Worm (Caenorhabditis elegans) whole organism, early embryonic: ENCODE measurements around the gene F41C6.6.

Source experiments
- F13C5.2 ChIP-seq: sonication (generic microtip); optimal IDR thresholded peaks from 2 replicates; lab custom pipeline; 2017; ENCODE audit warnings: mild to moderate bottlenecking, missing genetic modification characterization, inconsistent platforms, missing compliant biosample characterization
- ama-1 ChIP-seq: fragments of 150-350 bp; optimal IDR thresholded peaks from 2 replicates; lab custom pipeline; 2014
- ceh-13 ChIP-seq: fragments of 200-800 bp; sonication (Bioruptor generic); optimal IDR thresholded peaks from 2 replicates; lab custom pipeline; 2018; ENCODE audit warnings: mild to moderate bottlenecking, missing genetic modification characterization, missing compliant biosample characterization
- ceh-36 ChIP-seq: sonication (generic microtip); optimal IDR thresholded peaks from 2 replicates; lab custom pipeline; 2016; ENCODE audit warnings: missing genetic modification characterization, inconsistent platforms, missing compliant biosample characterization
- ets-7 ChIP-seq: sonication (generic microtip); optimal IDR thresholded peaks from 2 replicates; lab custom pipeline; 2016; ENCODE audit warnings: missing genotype, missing genetic modification characterization, missing compliant biosample characterization
- flt-1 ChIP-seq: fragments of 200-800 bp; sonication (Bioruptor generic); IDR thresholded peaks from 2 replicates; pipeline ENCODE4 v1.3.6; 2022; ENCODE audit warnings: missing genetic modification characterization, missing compliant biosample characterization
- hmbx-1 ChIP-seq: sonication (generic microtip); optimal IDR thresholded peaks from 2 replicates; lab custom pipeline; 2016; ENCODE audit warnings: mild to moderate bottlenecking, missing genetic modification characterization, missing compliant biosample characterization
- hmg-4 ChIP-seq: fragments of 200-800 bp; sonication (Bioruptor generic); optimal IDR thresholded peaks from 2 replicates; lab custom pipeline; 2018; ENCODE audit warnings: mild to moderate bottlenecking, missing genetic modification characterization, missing compliant biosample characterization
- pes-1 ChIP-seq: fragments of 200-800 bp; sonication (Bioruptor generic); IDR thresholded peaks from 2 replicates; pipeline ENCODE4 v1.3.6; 2022; ENCODE audit warnings: missing genetic modification reagents, missing genetic modification characterization, missing compliant biosample characterization
- scrt-1 ChIP-seq: fragments of 200-800 bp; sonication (Bioruptor generic); IDR thresholded peaks from 2 replicates; pipeline ENCODE4 v1.3.6; 2022; ENCODE audit warnings: missing genetic modification characterization, missing compliant biosample characterization
- tbx-11 ChIP-seq: fragments of 200-800 bp; sonication (Bioruptor generic); IDR thresholded peaks from 2 replicates; pipeline ENCODE4 v1.3.6; 2022; ENCODE audit warnings: missing genetic modification characterization, missing compliant biosample characterization
- tbx-37 ChIP-seq: fragments of 200-800 bp; sonication (Bioruptor generic); conservative IDR thresholded peaks from 2 replicates; pipeline ENCODE4 v1.3.6; 2022; ENCODE audit warnings: missing genetic modification reagents, missing genetic modification characterization, missing compliant biosample characterization

ce11 chrX:6874723-6875122, 7.0 kb downstream of the F41C6.6 start, which contains the start of gene F41C6.4:
- no peak for TF ChIP-seq tbx-11 (GFP tag; lab: Robert Waterston, UW)
- no peak for TF ChIP-seq ama-1
- no peak for TF ChIP-seq ceh-13 (GFP tag; lab: Kevin White, UChicago)
- no peak for TF ChIP-seq F13C5.2 (tag; lab: Kevin White, UChicago)
- TF ChIP-seq hmg-4: no peak
- no peak for TF ChIP-seq scrt-1 (GFP tag; lab: Robert Waterston, UW)
- TF ChIP-seq tbx-37 (GFP tag; lab: Robert Waterston, UW): no peak
- no peak for TF ChIP-seq flt-1 (GFP tag; lab: Robert Waterston, UW)
- TF ChIP-seq ets-7 (tag; lab: Kevin White, UChicago): no peak
- TF ChIP-seq pes-1 (GFP tag; lab: Robert Waterston, UW): no peak
- TF ChIP-seq hmbx-1 (tag; lab: Kevin White, UChicago): no peak
- no peak for TF ChIP-seq ceh-36
